Worm (Caenorhabditis elegans): Measurements from ENCODE around the gene K12H6.7.

Gene K12H6.7

DNA sequence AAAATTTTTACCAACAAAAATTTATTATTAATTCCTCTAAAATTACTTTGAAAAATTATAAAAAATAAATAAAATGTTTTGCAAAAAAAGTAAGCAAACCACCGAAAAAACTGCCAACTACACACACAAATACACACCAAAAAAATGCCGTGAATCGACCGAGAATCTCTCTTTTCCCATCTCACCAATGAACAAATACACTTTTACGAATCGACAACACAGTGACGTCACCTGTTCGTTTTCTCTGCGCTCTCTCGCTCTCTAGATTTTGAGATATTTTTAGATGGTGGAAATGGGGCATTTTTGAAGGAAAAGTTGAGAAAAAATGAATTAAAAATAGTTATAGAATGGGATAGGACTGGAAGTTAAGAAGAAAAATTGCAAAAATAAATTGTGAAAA lies 4.7 kb downstream of the K12H6.7 start (continued):
- TF ChIP-seq ceh-63 (GFP tag; optimal IDR thresholded peaks at IDR 0.05) (no peak), grh-1 (GFP tag; IDR thresholded peaks at IDR 0.05) (no peak), pqm-1 (tag; optimal IDR thresholded peaks at IDR 0.05) (no peak), isw-1 (GFP tag; IDR thresholded peaks at IDR 0.05) (no peak), blmp-1 (tag; optimal IDR thresholded peaks at IDR 0.05) (peak; percentile 52), swsn-7 (tag; optimal IDR thresholded peaks at IDR 0.05) (peak; percentile 10), nhr-237 (tag; optimal IDR thresholded peaks at IDR 0.05) (no peak), lin-35 (GFP tag; optimal IDR thresholded peaks at IDR 0.05) (peak in 1 of 2 experiments; percentile 37), C16A3.4 (tag; optimal IDR thresholded peaks at IDR 0.05) (no peak), tbx-2 (tag; optimal IDR thresholded peaks at IDR 0.05) (peak; percentile 28), C04F5.9 (tag; optimal IDR thresholded peaks at IDR 0.05) (no peak), lir-3 (tag; optimal IDR thresholded peaks at IDR 0.05; ENCODE audit: poor library complexity) (no peak), nhr-84 (tag; optimal IDR thresholded peaks at IDR 0.05) (no peak), unc-130 (tag; optimal IDR thresholded peaks at IDR 0.05) (no peak), tlp-1 (tag; optimal IDR thresholded peaks at IDR 0.05) (no peak), ceh-82 (tag; optimal IDR thresholded peaks at IDR 0.05) (peak in 1 of 3 experiments; percentile 6), nhr-77 (tag; optimal IDR thresholded peaks at IDR 0.05) (peak; percentile 9), snu-23 (GFP tag; optimal IDR thresholded peaks at IDR 0.05) (peak; percentile 33), sox-4 (tag; optimal IDR thresholded peaks at IDR 0.05) (no peak), Y116A8C.19 (tag; optimal IDR thresholded peaks at IDR 0.05; ENCODE audit: borderline replicate concordance) (no peak), elt-2 (tag; optimal IDR thresholded peaks at IDR 0.05) (no peak), nhr-12 (tag; optimal IDR thresholded peaks at IDR 0.05) (no peak), lin-14 (GFP tag; optimal IDR thresholded peaks at IDR 0.05) (peak; percentile 77), nhr-85 (tag) (peak; percentile 61), aha-1 (tag; optimal IDR thresholded peaks at IDR 0.05) (no peak), nhr-90 (tag; optimal IDR thresholded peaks at IDR 0.05; ENCODE audit: poor library complexity) (peak; percentile 6), vab-15 (tag; optimal IDR thresholded peaks at IDR 0.05) (no peak), efl-3 (GFP tag; optimal IDR thresholded peaks at IDR 0.05) (no peak), alr-1 (tag; optimal IDR thresholded peaks at IDR 0.05; ENCODE audit: borderline replicate concordance) (no peak), mdl-1 (tag; optimal IDR thresholded peaks at IDR 0.05) (no peak), nhr-47 (tag; optimal IDR thresholded peaks at IDR 0.05) (no peak), dpl-1 (GFP tag; optimal IDR thresholded peaks at IDR 0.05) (peak in 2 of 3 experiments; percentile 10 to 15), ceh-8 (GFP tag; optimal IDR thresholded peaks at IDR 0.05) (no peak), nhr-19 (GFP tag; conservative IDR thresholded peaks at IDR 0.05) (no peak), nhr-28 (tag; optimal IDR thresholded peaks at IDR 0.05) (no peak), fos-1 (tag; optimal IDR thresholded peaks at IDR 0.05) (no peak), F16B12.6 (tag; optimal IDR thresholded peaks at IDR 0.05) (no peak), zag-1 (tag; optimal IDR thresholded peaks at IDR 0.05) (no peak), unc-62 (GFP tag; optimal IDR thresholded peaks at IDR 0.05) (no peak)

ce11 chrII:2831173-2831572 lies 5.6 kb downstream of the K12H6.7 start, which contains the start of gene K12H6.6:
Gene K12H6.6, minus strand, starts transcription at chrII:2831233.
- TF ChIP-seq nhr-85 (tag) (peak; percentile 45), skn-1 (tag; optimal IDR thresholded peaks at IDR 0.05) (peak; percentile 43), ces-1 (GFP tag; optimal IDR thresholded peaks at IDR 0.05) (no peak), lin-13 (GFP tag; optimal IDR thresholded peaks at IDR 0.05) (peak; percentile 6), rnt-1 (tag; optimal IDR thresholded peaks at IDR 0.05) (no peak), elt-2 (tag; optimal IDR thresholded peaks at IDR 0.05) (no peak), snu-23 (GFP tag; optimal IDR thresholded peaks at IDR 0.05) (peak; percentile 11), fkh-8 (tag; optimal IDR thresholded peaks at IDR 0.05) (peak; percentile 30), lin-14 (GFP tag; optimal IDR thresholded peaks at IDR 0.05) (peak; percentile 70), nhr-71 (tag; optimal IDR thresholded peaks at IDR 0.05) (peak; percentile 39), dpl-1 (GFP tag; optimal IDR thresholded peaks at IDR 0.05) (peak in 1 of 3 experiments; percentile 9), nhr-11 (tag; optimal IDR thresholded peaks at IDR 0.05) (no peak)
